Fruit fly (Drosophila melanogaster): ENCODE results near the gene gzl.

dm6 chr3R:6407544-6407943, 24.8 kb downstream of the gzl start:
- TF ChIP-seq psq (optimal IDR thresholded peaks at IDR 0.05) (no peak), EcR (GFP tag; optimal IDR thresholded peaks at IDR 0.05) (no peak), pan (optimal IDR thresholded peaks at IDR 0.05) (no peak), Dll (optimal IDR thresholded peaks at IDR 0.05) (no peak)
